Worm (Caenorhabditis elegans) whole organism, L2 larva: ENCODE results near the gene D1054.10.

Experiments
- C34F6.9 ChIP-seq: fragments of 150-350 bp; optimal IDR thresholded peaks from 2 replicates; lab custom pipeline; 2014; ENCODE audit warnings: missing biosample characterization, missing genetic modification characterization
- F13H6.1 ChIP-seq: sonication (generic microtip); optimal IDR thresholded peaks from 2 replicates; lab custom pipeline; 2016; ENCODE audit warnings: missing genetic modification characterization, missing compliant biosample characterization
- Y55F3AM.14 ChIP-seq: fragments of 200-800 bp; sonication (Bioruptor generic); optimal IDR thresholded peaks from 2 replicates; lab custom pipeline; 2018; ENCODE audit warnings: mild to moderate bottlenecking, missing genetic modification characterization, missing compliant biosample characterization
- ZK546.5 ChIP-seq: sonication (generic microtip); optimal IDR thresholded peaks from 2 replicates; lab custom pipeline; 2017; ENCODE audit warnings: missing biosample characterization, missing genetic modification characterization
- alr-1 ChIP-seq: fragments of 150-350 bp; optimal IDR thresholded peaks from 2 replicates; lab custom pipeline; 2014; ENCODE audit warnings: missing biosample characterization, missing genetic modification characterization
- aly-2 ChIP-seq: fragments of 150-350 bp; optimal IDR thresholded peaks from 2 replicates; lab custom pipeline; 2014; ENCODE audit warnings: missing biosample characterization, missing genetic modification characterization
- ama-1 ChIP-seq: fragments of 150-350 bp; optimal IDR thresholded peaks from 2 replicates; lab custom pipeline; 2018; ENCODE audit warnings: inconsistent platforms
- blmp-1 ChIP-seq: sonication (generic microtip); optimal IDR thresholded peaks from 2 replicates; lab custom pipeline; 2017; ENCODE audit warnings: missing genetic modification characterization, mild to moderate bottlenecking, missing compliant biosample characterization, antibody characterized with exemption, moderate library complexity; ENCODE audit not compliant: insufficient read depth
- ceh-16 ChIP-seq: fragments of 150-350 bp; optimal IDR thresholded peaks from 2 replicates; lab custom pipeline; 2014; ENCODE audit warnings: missing biosample characterization, missing genetic modification characterization
- ceh-82 ChIP-seq: fragments of 150-350 bp; optimal IDR thresholded peaks from 2 replicates; lab custom pipeline; 2014; ENCODE audit warnings: missing biosample characterization, missing genetic modification characterization
- crh-2 ChIP-seq: sonication (generic microtip); optimal IDR thresholded peaks from 2 replicates; lab custom pipeline; 2017; ENCODE audit warnings: missing biosample characterization, missing genetic modification characterization
- dmd-4 ChIP-seq: sonication (generic microtip); optimal IDR thresholded peaks from 2 replicates; lab custom pipeline; 2017; ENCODE audit warnings: missing biosample characterization, missing genetic modification characterization
- egl-27 ChIP-seq: sonication (generic microtip); optimal IDR thresholded peaks from 3 replicates; lab custom pipeline; 2017; ENCODE audit warnings: missing biosample characterization, missing genetic modification reagents, missing genetic modification characterization
- elt-1 ChIP-seq: fragments of 150-350 bp; optimal IDR thresholded peaks from 2 replicates; lab custom pipeline; 2014; ENCODE audit warnings: missing biosample characterization, missing genetic modification characterization
- fos-1 ChIP-seq: fragments of 150-350 bp; optimal IDR thresholded peaks from 2 replicates; lab custom pipeline; 2014; ENCODE audit warnings: missing biosample characterization, missing genetic modification characterization
- gmeb-1 ChIP-seq: fragments of 150-350 bp; optimal IDR thresholded peaks from 2 replicates; lab custom pipeline; 2014; ENCODE audit warnings: missing biosample characterization, missing genetic modification characterization
- lin-11 ChIP-seq: fragments of 150-350 bp; sonication (generic microtip); optimal IDR thresholded peaks from 2 replicates; lab custom pipeline; 2014; ENCODE audit warnings: missing biosample characterization, missing genetic modification characterization, inconsistent platforms, mixed read lengths
- lin-39 ChIP-seq: fragments of 150-350 bp; optimal IDR thresholded peaks from 2 replicates; lab custom pipeline; 2014; ENCODE audit warnings: missing biosample characterization, missing genetic modification reagents, missing genetic modification characterization
- lsy-2 ChIP-seq, 2 experiments: fragments of 150-350 bp in 1 of 2; sonication (generic microtip) in 1 of 2; optimal IDR thresholded peaks; 2 replicates each; lab custom pipeline; 2014 to 2017; ENCODE audit warnings: missing biosample characterization in 2 of 2, missing genetic modification characterization in 2 of 2
- mab-5 ChIP-seq: fragments of 150-350 bp; optimal IDR thresholded peaks from 2 replicates; lab custom pipeline; 2014; ENCODE audit warnings: missing biosample characterization, missing genetic modification characterization
- mbf-1 ChIP-seq: sonication (generic microtip); optimal IDR thresholded peaks from 2 replicates; lab custom pipeline; 2017; ENCODE audit warnings: missing biosample characterization, missing genetic modification characterization
- mdl-1 ChIP-seq, 2 experiments: fragments of 150-350 bp in 1 of 2; sonication (generic microtip) in 1 of 2; optimal IDR thresholded peaks; 2 replicates each; lab custom pipeline; 2017; ENCODE audit warnings: missing biosample characterization in 2 of 2, missing genetic modification characterization in 2 of 2
- nhr-10 ChIP-seq: sonication (generic microtip); optimal IDR thresholded peaks from 2 replicates; lab custom pipeline; 2017; ENCODE audit warnings: missing biosample characterization, missing genetic modification characterization
- nhr-11 ChIP-seq: fragments of 150-350 bp; optimal IDR thresholded peaks from 2 replicates; lab custom pipeline; 2014; ENCODE audit warnings: missing biosample characterization, missing genetic modification characterization
- nhr-12 ChIP-seq: fragments of 150-350 bp; optimal IDR thresholded peaks from 2 replicates; lab custom pipeline; 2014; ENCODE audit warnings: missing biosample characterization, missing genetic modification characterization
- nhr-23 ChIP-seq: fragments of 150-350 bp; optimal IDR thresholded peaks from 2 replicates; lab custom pipeline; 2014; ENCODE audit warnings: missing biosample characterization, missing genetic modification reagents, missing genetic modification characterization
- nhr-237 ChIP-seq: fragments of 150-350 bp; optimal IDR thresholded peaks from 2 replicates; lab custom pipeline; 2014; ENCODE audit warnings: missing biosample characterization, missing genetic modification characterization
- nhr-25 ChIP-seq: fragments of 150-350 bp; sonication (generic microtip); optimal IDR thresholded peaks from 3 replicates; lab custom pipeline; 2014; ENCODE audit warnings: missing biosample characterization, missing genetic modification characterization
- nhr-6 ChIP-seq: fragments of 150-350 bp; optimal IDR thresholded peaks from 2 replicates; lab custom pipeline; 2014; ENCODE audit warnings: missing biosample characterization, missing genetic modification characterization
- nhr-77 ChIP-seq: fragments of 150-350 bp; optimal IDR thresholded peaks from 2 replicates; lab custom pipeline; 2014; ENCODE audit warnings: missing biosample characterization, missing genetic modification characterization
- peb-1 ChIP-seq: fragments of 150-350 bp; optimal IDR thresholded peaks from 2 replicates; lab custom pipeline; 2014; ENCODE audit warnings: missing biosample characterization, missing genetic modification characterization
- sem-4 ChIP-seq: fragments of 150-350 bp; optimal IDR thresholded peaks from 2 replicates; lab custom pipeline; 2014; ENCODE audit warnings: missing biosample characterization, missing genetic modification reagents, missing genetic modification characterization
- skn-1 ChIP-seq: sonication (generic microtip); optimal IDR thresholded peaks from 2 replicates; lab custom pipeline; 2017; ENCODE audit warnings: missing biosample characterization, missing genetic modification characterization
- sma-3 ChIP-seq: sonication (generic microtip); optimal IDR thresholded peaks from 2 replicates; lab custom pipeline; 2016; ENCODE audit warnings: missing genetic modification reagents, missing genetic modification characterization, missing compliant biosample characterization
- sma-9 ChIP-seq, 2 experiments: fragments of 150-350 bp in 1 of 2; sonication (generic microtip) in 1 of 2; optimal IDR thresholded peaks; 2 replicates each; lab custom pipeline; 2014 to 2016; ENCODE audit warnings: missing genetic modification characterization in 2 of 2, mild to moderate bottlenecking in 1 of 2, missing biosample characterization in 1 of 2, missing compliant biosample characterization in 1 of 2, missing genetic modification reagents in 1 of 2, moderate library complexity in 1 of 2
- unc-39 ChIP-seq: fragments of 150-350 bp; optimal IDR thresholded peaks from 2 replicates; lab custom pipeline; 2014; ENCODE audit warnings: missing biosample characterization, missing genetic modification characterization
- unc-55 ChIP-seq: fragments of 150-350 bp; sonication (generic microtip); optimal IDR thresholded peaks from 3 replicates; lab custom pipeline; 2014; ENCODE audit warnings: missing biosample characterization, missing genetic modification reagents, missing genetic modification characterization
- unc-62 ChIP-seq: fragments of 150-350 bp; optimal IDR thresholded peaks from 2 replicates; lab custom pipeline; 2014; ENCODE audit warnings: missing biosample characterization, missing genetic modification reagents, missing genetic modification characterization
- zag-1 ChIP-seq: fragments of 150-350 bp; optimal IDR thresholded peaks from 2 replicates; lab custom pipeline; 2014; ENCODE audit warnings: missing biosample characterization, missing genetic modification characterization
- ztf-1 ChIP-seq: fragments of 200-800 bp; sonication (Bioruptor generic); conservative IDR thresholded peaks from 2 replicates; pipeline ENCODE4 v1.3.6; 2022; ENCODE audit warnings: missing genetic modification characterization, missing compliant biosample characterization
- ztf-11 ChIP-seq: sonication (generic microtip); optimal IDR thresholded peaks from 2 replicates; lab custom pipeline; 2017; ENCODE audit warnings: missing biosample characterization, missing genetic modification characterization

D1054.10 gene

ce11 chrV:10790921-10791320 is 1.8 kb downstream of the D1054.10 start, which contains the start of gene D1054.9:
Gene D1054.9 (minus strand): TSS chrV:10791057.
- TF ChIP-seq mbf-1 (tag; lab: Kevin White, UChicago), result no peak
- TF ChIP-seq blmp-1 (tag; lab: Kevin White, UChicago), result no peak
- no peak for TF ChIP-seq aly-2 (tag; lab: Kevin White, UChicago)
- no peak for TF ChIP-seq sem-4 (tag; lab: Kevin White, UChicago)
- TF ChIP-seq ZK546.5 (tag; lab: Kevin White, UChicago), result no peak

- no peak for TF ChIP-seq nhr-11 (tag; lab: Kevin White, UChicago)
- no peak for TF ChIP-seq egl-27 (tag; lab: Kevin White, UChicago)
- TF ChIP-seq F13H6.1, result no peak
- no peak for TF ChIP-seq ZK546.5 (tag; lab: Kevin White, UChicago)
- no peak for TF ChIP-seq peb-1
- no peak for TF ChIP-seq dmd-4
- TF ChIP-seq mab-5 (tag; lab: Kevin White, UChicago), result no peak
- TF ChIP-seq crh-2 (tag; lab: Kevin White, UChicago), result no peak
- no peak for TF ChIP-seq ztf-11 (tag; lab: Kevin White, UChicago)
- TF ChIP-seq nhr-12 (tag; lab: Kevin White, UChicago), result no peak
- TF ChIP-seq skn-1 (tag; lab: Kevin White, UChicago), result no peak
- TF ChIP-seq ceh-16 (tag; lab: Kevin White, UChicago), result no peak
- no peak for TF ChIP-seq elt-1
- TF ChIP-seq gmeb-1 (tag; lab: Kevin White, UChicago), result no peak
- no peak for TF ChIP-seq unc-39
- no peak for TF ChIP-seq lin-11 (tag; lab: Kevin White, UChicago)
- no peak for TF ChIP-seq ceh-82 (tag; lab: Kevin White, UChicago)
- no peak for TF ChIP-seq ama-1
Observed at ce11 chrV:10784011-10784410, 8.7 kb downstream of the D1054.10 start, which contains the start of gene D1054.8. Gene D1054.8 (plus strand): TSS chrV:10784311.

ce11 chrV:10776528-10777055 is 16.1 kb downstream of the D1054.10 start, which contains the start of gene D1054.5:
Gene D1054.5 (minus strand): TSS chrV:10776578.
- TF ChIP-seq ceh-16 (tag; lab: Kevin White, UChicago) (no peak), unc-55 (GFP tag; lab: Kevin White, UChicago) (no peak), unc-62 (GFP tag; lab: Kevin White, UChicago) (no peak), ztf-1 (GFP tag; lab: Robert Waterston, UW) (no peak), mdl-1 (tag; optimal IDR thresholded peaks at IDR 0.05; lab: Kevin White, UChicago) (no peak), nhr-11 (tag; lab: Kevin White, UChicago) (no peak), F13H6.1 (no peak), aly-2 (tag; lab: Kevin White, UChicago) (no peak), ZK546.5 (tag; lab: Kevin White, UChicago) (no peak), lsy-2 (tag; optimal IDR thresholded peaks at IDR 0.05; lab: Kevin White, UChicago) (no peak), unc-39 (no peak), nhr-25 (tag; lab: Kevin White, UChicago) (no peak), nhr-237 (no peak), lin-39 (tag; lab: Kevin White, UChicago) (no peak), sma-3 (no peak), nhr-10 (tag; lab: Kevin White, UChicago) (no peak), elt-1 (no peak), lin-11 (tag; lab: Kevin White, UChicago) (no peak), nhr-77 (no peak), gmeb-1 (tag; lab: Kevin White, UChicago) (peak; percentile 1), Y55F3AM.14 (GFP tag; lab: Kevin White, UChicago) (no peak), zag-1 (tag; lab: Kevin White, UChicago) (no peak), mab-5 (tag; lab: Kevin White, UChicago) (no peak), fos-1 (tag; lab: Kevin White, UChicago) (peak; percentile 92), nhr-6 (tag; lab: Kevin White, UChicago) (no peak), crh-2 (tag; lab: Kevin White, UChicago) (peak; percentile 45), nhr-23 (tag; lab: Kevin White, UChicago) (no peak), sma-9 (GFP tag; optimal IDR thresholded peaks at IDR 0.05; lab: Kevin White, UChicago) (peak; percentile 83), sma-9 (tag; optimal IDR thresholded peaks at IDR 0.05; lab: Kevin White, UChicago) (no peak), C34F6.9 (tag; lab: Kevin White, UChicago) (no peak), ama-1 (no peak), alr-1 (no peak), blmp-1 (tag; lab: Kevin White, UChicago) (no peak)
